Worm (Caenorhabditis elegans) whole organism, L1 larva: ENCODE measurements around the gene F40F9.3.

Experiments used
- C16A3.4 ChIP-seq: fragments of 150-350 bp; optimal IDR thresholded peaks from 2 replicates; lab custom pipeline; 2014; ENCODE audit warnings: missing biosample characterization, missing genetic modification characterization
- Y116A8C.19 ChIP-seq: sonication (generic microtip); optimal IDR thresholded peaks from 2 replicates; lab custom pipeline; 2016; ENCODE audit warnings: missing compliant biosample characterization, missing genetic modification characterization, borderline replicate concordance
- alr-1 ChIP-seq: fragments of 200-800 bp; sonication (Bioruptor generic); optimal IDR thresholded peaks from 2 replicates; lab custom pipeline; 2018; ENCODE audit warnings: borderline replicate concordance, mild to moderate bottlenecking, missing genetic modification characterization, missing compliant biosample characterization
- ceh-8 ChIP-seq: fragments of 200-800 bp; sonication (Bioruptor generic); optimal IDR thresholded peaks from 2 replicates; lab custom pipeline; 2018; ENCODE audit warnings: mild to moderate bottlenecking, missing genetic modification characterization, moderate library complexity, missing compliant biosample characterization
- ceh-82 ChIP-seq, 3 experiments: fragments of 150-350 bp in 1 of 3; sonication (generic microtip) in 2 of 3; optimal IDR thresholded peaks; 2 replicates each; lab custom pipeline; 2014 to 2017; ENCODE audit warnings: missing biosample characterization in 3 of 3, missing genetic modification characterization in 3 of 3
- ceh-88 ChIP-seq: fragments of 200-800 bp; sonication (Bioruptor generic); IDR thresholded peaks from 2 replicates; pipeline ENCODE4 v1.3.6; 2022; ENCODE audit warnings: missing genetic modification characterization, missing compliant biosample characterization
- ceh-90 ChIP-seq: sonication (generic microtip); optimal IDR thresholded peaks from 2 replicates; lab custom pipeline; 2016; ENCODE audit warnings: missing genetic modification characterization, missing compliant biosample characterization
- dpl-1 ChIP-seq, 3 experiments: fragments of 150-350 bp in 2 of 3; sonication (generic microtip) in 1 of 3; optimal IDR thresholded peaks; 2 replicates each; lab custom pipeline; 2014 to 2017; ENCODE audit warnings: missing biosample characterization in 3 of 3, missing genetic modification characterization in 3 of 3, missing genetic modification reagents in 3 of 3
- dsc-1 ChIP-seq: sonication (generic microtip); optimal IDR thresholded peaks from 2 replicates; lab custom pipeline; 2016; ENCODE audit warnings: mild to moderate bottlenecking, missing genetic modification characterization, missing compliant biosample characterization
- efl-3 ChIP-seq: fragments of 200-800 bp; sonication (Bioruptor generic); optimal IDR thresholded peaks from 2 replicates; lab custom pipeline; 2018; ENCODE audit warnings: mild to moderate bottlenecking, missing genetic modification characterization, missing compliant biosample characterization
- egl-13 ChIP-seq: sonication (generic microtip); optimal IDR thresholded peaks from 2 replicates; lab custom pipeline; 2016; ENCODE audit warnings: missing genotype, missing genetic modification reagents, missing genetic modification characterization, missing compliant biosample characterization
- egl-27 ChIP-seq, 2 experiments: fragments of 150-350 bp in 1 of 2; sonication (generic microtip); optimal IDR thresholded peaks; 3 replicates each; lab custom pipeline; 2017 to 2018; ENCODE audit warnings: missing biosample characterization in 2 of 2, missing genetic modification characterization in 2 of 2, missing genetic modification reagents in 2 of 2
- elt-2 ChIP-seq: sonication (generic microtip); optimal IDR thresholded peaks from 2 replicates; lab custom pipeline; 2016; ENCODE audit warnings: missing genetic modification characterization, mild to moderate bottlenecking, inconsistent platforms, missing compliant biosample characterization, missing genetic modification reagents
- lin-14 ChIP-seq: fragments of 200-800 bp; sonication (Bioruptor generic); optimal IDR thresholded peaks from 2 replicates; lab custom pipeline; 2018; ENCODE audit warnings: mild to moderate bottlenecking, missing genetic modification characterization, moderate library complexity, missing compliant biosample characterization
- lin-35 ChIP-seq, 2 experiments: fragments of 150-350 bp; optimal IDR thresholded peaks; 2 replicates each; lab custom pipeline; 2014; ENCODE audit warnings: missing biosample characterization in 2 of 2, missing genetic modification characterization in 2 of 2, missing genetic modification reagents in 2 of 2
- lsy-2 ChIP-seq, 2 experiments: fragments of 150-350 bp; optimal IDR thresholded peaks; 2 replicates each; lab custom pipeline; 2014; ENCODE audit warnings: missing biosample characterization in 2 of 2, missing genetic modification characterization in 2 of 2
- mdl-1 ChIP-seq, 2 experiments: fragments of 150-350 bp; optimal IDR thresholded peaks; 2 replicates each; lab custom pipeline; 2014 to 2017; ENCODE audit warnings: missing biosample characterization in 2 of 2, missing genetic modification characterization in 2 of 2, inconsistent platforms in 1 of 2
- mef-2 ChIP-seq: fragments of 150-350 bp; optimal IDR thresholded peaks from 2 replicates; lab custom pipeline; 2014; ENCODE audit warnings: missing biosample characterization, missing genetic modification characterization
- nhr-71 ChIP-seq: sonication (generic microtip); optimal IDR thresholded peaks from 2 replicates; lab custom pipeline; 2016; ENCODE audit warnings: mild to moderate bottlenecking, missing genetic modification characterization, moderate library complexity, missing compliant biosample characterization
- nhr-77 ChIP-seq: fragments of 150-350 bp; optimal IDR thresholded peaks from 2 replicates; lab custom pipeline; 2014; ENCODE audit warnings: missing biosample characterization, missing genetic modification characterization
- nhr-85 ChIP-seq: sonication (generic microtip); peaks from one replicate; lab custom pipeline; 2016; ENCODE audit warnings: missing genetic modification characterization, inconsistent platforms, missing compliant biosample characterization
- nhr-90 ChIP-seq: sonication (generic microtip); optimal IDR thresholded peaks from 2 replicates; lab custom pipeline; 2016; ENCODE audit warnings: mild to moderate bottlenecking, missing genetic modification characterization, missing compliant biosample characterization; ENCODE audit not compliant: poor library complexity
- pax-3 ChIP-seq: fragments of 200-800 bp; sonication (Bioruptor generic); optimal IDR thresholded peaks from 2 replicates; lab custom pipeline; 2018; ENCODE audit warnings: mild to moderate bottlenecking, missing genetic modification characterization, moderate library complexity, missing compliant biosample characterization
- pqm-1 ChIP-seq: sonication (generic microtip); optimal IDR thresholded peaks from 3 replicates; lab custom pipeline; 2017; ENCODE audit warnings: missing biosample characterization, missing genetic modification characterization
- skn-1 ChIP-seq: fragments of 150-350 bp; optimal IDR thresholded peaks from 2 replicates; lab custom pipeline; 2014; ENCODE audit warnings: missing biosample characterization, missing genetic modification characterization
- sptf-1 ChIP-seq: fragments of 150-350 bp; optimal IDR thresholded peaks from 2 replicates; lab custom pipeline; 2014; ENCODE audit warnings: missing biosample characterization, missing genetic modification characterization
- tbx-2 ChIP-seq: sonication (generic microtip); optimal IDR thresholded peaks from 2 replicates; lab custom pipeline; 2016; ENCODE audit warnings: missing genetic modification characterization, missing compliant biosample characterization
- unc-130 ChIP-seq: fragments of 150-350 bp; optimal IDR thresholded peaks from 2 replicates; lab custom pipeline; 2017; ENCODE audit warnings: missing biosample characterization, missing genetic modification characterization, inconsistent platforms
- unc-86 ChIP-seq: sonication (generic microtip); optimal IDR thresholded peaks from 2 replicates; lab custom pipeline; 2016; ENCODE audit warnings: missing genetic modification characterization, missing compliant biosample characterization
- vab-15 ChIP-seq: sonication (generic microtip); optimal IDR thresholded peaks from 2 replicates; lab custom pipeline; 2017; ENCODE audit warnings: missing genotype, mild to moderate bottlenecking, missing genetic modification characterization, missing compliant biosample characterization
- xbp-1 ChIP-seq: sonication (generic microtip); optimal IDR thresholded peaks from 2 replicates; lab custom pipeline; 2016; ENCODE audit warnings: missing genetic modification characterization, missing compliant biosample characterization
- zip-4 ChIP-seq: fragments of 200-800 bp; sonication (Bioruptor generic); optimal IDR thresholded peaks from 2 replicates; lab custom pipeline; 2018; ENCODE audit warnings: mild to moderate bottlenecking, missing genetic modification characterization, moderate library complexity, missing compliant biosample characterization

The F40F9.3 gene

ce11 chrV:9714909-9715308, at the start of gene F40F9.3:
Gene F40F9.3 (plus strand): TSS chrV:9715209.
- TF ChIP-seq ceh-90 (tag; lab: Kevin White, UChicago) (no peak), lin-35 (GFP tag; optimal IDR thresholded peaks at IDR 0.05; lab: Kevin White, UChicago) (no peak), pqm-1 (tag; lab: Kevin White, UChicago) (no peak), unc-86 (tag; lab: Kevin White, UChicago) (no peak)

DNA sequence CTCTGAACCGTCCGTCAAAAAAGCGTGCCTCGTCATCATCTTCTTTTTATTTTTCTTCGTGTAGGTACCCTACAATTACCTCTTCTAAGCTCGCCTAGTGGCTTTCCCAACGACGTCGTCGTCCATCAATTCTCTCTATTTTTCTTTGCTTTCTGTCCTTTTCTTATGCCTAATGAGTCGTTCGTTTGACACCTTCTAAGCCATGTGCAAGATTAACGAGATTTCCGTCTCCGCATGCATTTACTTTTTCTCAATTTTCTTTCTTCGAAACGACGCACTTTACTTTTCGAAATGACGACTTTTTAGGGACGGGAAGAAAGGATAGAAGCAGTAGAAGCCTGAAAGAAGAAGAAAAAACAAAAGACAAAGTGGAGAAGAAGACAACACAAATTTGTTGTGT, 48.6 kb upstream of the F40F9.3 start, which contains the start of gene ZK287.1:
ZK287.1 (plus strand) TSS at position 301 of the 400 bp plus-strand sequence.
- TF ChIP-seq nhr-85 (tag; lab: Kevin White, UChicago): no peak
- peak; percentile 49 for TF ChIP-seq lin-14 (GFP tag; lab: Kevin White, UChicago)
- TF ChIP-seq alr-1: no peak
- no peak for TF ChIP-seq dpl-1 (GFP tag; optimal IDR thresholded peaks at IDR 0.05; lab: Kevin White, UChicago)

DNA sequence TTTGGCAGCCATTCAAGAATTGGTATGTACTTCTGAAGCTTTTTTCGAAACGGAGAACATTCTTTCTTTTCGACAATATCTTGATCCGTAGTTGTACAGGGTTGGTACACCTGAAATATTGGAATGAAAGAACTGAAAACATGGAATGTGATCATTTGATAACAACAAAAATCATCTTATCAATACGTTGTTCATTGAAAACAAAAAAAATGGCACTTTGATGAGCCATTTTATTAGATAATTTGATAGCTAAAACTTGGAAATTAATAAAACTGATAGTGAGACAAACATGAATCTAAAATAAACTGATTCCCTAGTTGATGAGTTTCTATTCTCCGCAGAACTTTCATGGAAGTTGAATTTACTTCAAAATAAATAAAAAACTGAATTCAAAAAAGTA, 42.5 kb upstream of the F40F9.3 start:
- TF ChIP-seq elt-2 (tag; lab: Kevin White, UChicago) (peak; percentile 49), xbp-1 (tag; lab: Kevin White, UChicago) (no peak), mef-2 (tag; lab: Kevin White, UChicago) (no peak), zip-4 (GFP tag; lab: Kevin White, UChicago) (no peak), unc-130 (tag; lab: Kevin White, UChicago) (no peak), nhr-71 (no peak)

- TF ChIP-seq elt-2 (tag; lab: Kevin White, UChicago): peak; percentile 33
- peak in 1 of 2 experiments; percentile 13 for TF ChIP-seq lin-35 (GFP tag; optimal IDR thresholded peaks at IDR 0.05; lab: Kevin White, UChicago)
- peak in 1 of 3 experiments; percentile 12 for TF ChIP-seq dpl-1 (GFP tag; optimal IDR thresholded peaks at IDR 0.05; lab: Kevin White, UChicago)
- TF ChIP-seq C16A3.4 (tag; lab: Kevin White, UChicago): no peak
These were observed 41.7 kb upstream of the F40F9.3 start, which contains the start of gene sulp-8 for ce11 chrV:9673199-9673843. Gene sulp-8 (minus strand): TSS chrV:9673667.

DNA sequence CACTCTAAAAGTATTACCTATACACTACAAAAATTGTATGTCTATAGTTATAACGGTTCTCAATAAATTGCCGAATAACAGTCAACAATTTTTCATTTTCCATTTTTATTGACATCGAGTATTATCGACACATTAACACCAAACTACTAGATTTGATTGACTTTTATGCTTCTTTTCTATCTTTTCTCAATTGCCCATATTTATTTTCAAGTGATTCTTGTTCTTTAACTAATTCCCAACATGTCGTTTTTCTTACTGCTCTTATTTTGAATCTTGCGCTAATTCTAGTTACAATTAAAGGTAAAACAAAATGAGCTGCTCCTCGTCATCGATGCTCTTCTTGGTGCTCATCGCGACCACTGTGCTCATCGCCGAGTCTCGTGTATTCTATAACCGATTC, 37.0 kb upstream of the F40F9.3 start, which contains the start of gene cthd-1:
cthd-1 (plus strand) TSS at position 301 of the 400 bp plus-strand sequence.
- no peak for TF ChIP-seq pqm-1 (tag; lab: Kevin White, UChicago)
- no peak for TF ChIP-seq Y116A8C.19 (tag; lab: Kevin White, UChicago)
- no peak for TF ChIP-seq nhr-77 (tag; lab: Kevin White, UChicago)
- TF ChIP-seq ceh-8: no peak
- TF ChIP-seq dsc-1 (tag; lab: Kevin White, UChicago): no peak
- no peak for TF ChIP-seq egl-27 (tag; optimal IDR thresholded peaks at IDR 0.05; lab: Kevin White, UChicago)
- no peak for TF ChIP-seq vab-15 (tag; lab: Kevin White, UChicago)
- TF ChIP-seq mdl-1 (tag; optimal IDR thresholded peaks at IDR 0.05; lab: Kevin White, UChicago): no peak
- TF ChIP-seq egl-13 (tag; lab: Kevin White, UChicago): no peak
- TF ChIP-seq lsy-2 (tag; optimal IDR thresholded peaks at IDR 0.05; lab: Kevin White, UChicago): no peak
- no peak for TF ChIP-seq sptf-1 (tag; lab: Kevin White, UChicago)
- no peak for TF ChIP-seq lin-14 (GFP tag; lab: Kevin White, UChicago)
- TF ChIP-seq ceh-82 (tag; optimal IDR thresholded peaks at IDR 0.05; lab: Kevin White, UChicago): no peak

- TF ChIP-seq ceh-88 (GFP tag; lab: Robert Waterston, UW) (no peak), efl-3 (GFP tag; lab: Kevin White, UChicago) (no peak), mef-2 (tag; lab: Kevin White, UChicago) (no peak), skn-1 (tag; lab: Kevin White, UChicago) (no peak), pax-3 (tag; lab: Kevin White, UChicago) (no peak), lin-14 (GFP tag; lab: Kevin White, UChicago) (no peak), tbx-2 (tag; lab: Kevin White, UChicago) (no peak), zip-4 (GFP tag; lab: Kevin White, UChicago) (no peak), nhr-90 (tag; lab: Kevin White, UChicago) (no peak)
These were observed 35.8 kb upstream of the F40F9.3 start, which contains the start of gene ZK287.9 for ce11 chrV:9679166-9679565. Gene ZK287.9 (plus strand): TSS chrV:9679357.
